Worm (Caenorhabditis elegans) whole organism, young adult: ENCODE results near the gene K02E11.3.
"Not testable (repeated sequence)": the region's sequence is repeated elsewhere in the genome, so short reads cannot be mapped to it uniquely, and the experiment has no call there.

Source experiments
- B0019.2 ChIP-seq: fragments of 200-800 bp; sonication (Bioruptor generic); conservative IDR thresholded peaks from 2 replicates; pipeline ENCODE4 v1.3.6; 2022; ENCODE audit warnings: missing genetic modification reagents, missing genetic modification characterization, missing compliant biosample characterization
- B0035.1 ChIP-seq: sonication (generic microtip); optimal IDR thresholded peaks from 2 replicates; lab custom pipeline; 2016; ENCODE audit warnings: missing genetic modification characterization, mild to moderate bottlenecking, missing compliant biosample characterization, missing genotype, missing genetic modification reagents
- B0336.3 ChIP-seq: fragments of 200-800 bp; sonication (Bioruptor generic); IDR thresholded peaks from 2 replicates; pipeline ENCODE4 v1.3.6; 2022; ENCODE audit warnings: missing genetic modification characterization, missing compliant biosample characterization
- C06A6.2 ChIP-seq: fragments of 200-800 bp; sonication (Bioruptor generic); conservative IDR thresholded peaks from 2 replicates; pipeline ENCODE4 v1.3.6; 2022; ENCODE audit warnings: missing genetic modification characterization, missing compliant biosample characterization
- D2030.7 ChIP-seq: fragments of 200-800 bp; sonication (Bioruptor generic); IDR thresholded peaks from 2 replicates; pipeline ENCODE4 v1.3.6; 2022; ENCODE audit warnings: missing genetic modification reagents, missing genetic modification characterization, missing compliant biosample characterization
- F10E7.11 ChIP-seq: sonication (generic microtip); optimal IDR thresholded peaks from 2 replicates; lab custom pipeline; 2017; ENCODE audit warnings: mild to moderate bottlenecking, missing genetic modification characterization, moderate library complexity, missing compliant biosample characterization
- F33H1.4 ChIP-seq: fragments of 200-800 bp; sonication (Bioruptor generic); IDR thresholded peaks from 2 replicates; pipeline ENCODE4 v1.3.6; 2022; ENCODE audit warnings: missing genetic modification reagents, missing genetic modification characterization, missing compliant biosample characterization
- F39B2.1 ChIP-seq: fragments of 200-800 bp; sonication (Bioruptor generic); IDR thresholded peaks from 2 replicates; pipeline ENCODE4 v1.3.6; 2022; ENCODE audit warnings: missing genetic modification reagents, missing genetic modification characterization, missing compliant biosample characterization
- F49E8.2 ChIP-seq: sonication (generic microtip); optimal IDR thresholded peaks from 3 replicates; lab custom pipeline; 2017; ENCODE audit warnings: missing genetic modification characterization, mild to moderate bottlenecking, missing compliant biosample characterization, antibody characterized with exemption, moderate library complexity; ENCODE audit not compliant: insufficient read depth
- F52B5.7 ChIP-seq: sonication (generic microtip); optimal IDR thresholded peaks from 2 replicates; lab custom pipeline; 2016; ENCODE audit warnings: mild to moderate bottlenecking, missing genetic modification characterization, missing compliant biosample characterization
- T07F8.4 ChIP-seq: sonication (generic microtip); optimal IDR thresholded peaks from 2 replicates; lab custom pipeline; 2016; ENCODE audit warnings: mild to moderate bottlenecking, missing genetic modification characterization, moderate library complexity, missing compliant biosample characterization
- Y53F4B.3 ChIP-seq: fragments of 200-800 bp; sonication (Bioruptor generic); IDR thresholded peaks from 2 replicates; pipeline ENCODE4 v1.3.6; 2022; ENCODE audit warnings: missing genetic modification reagents, missing genetic modification characterization, missing compliant biosample characterization
- atf-7 ChIP-seq: sonication (generic microtip); optimal IDR thresholded peaks from 2 replicates; lab custom pipeline; 2017; ENCODE audit warnings: mild to moderate bottlenecking, missing genetic modification characterization, missing compliant biosample characterization
- attf-5 ChIP-seq: fragments of 200-800 bp; sonication (Bioruptor generic); optimal IDR thresholded peaks from 2 replicates; lab custom pipeline; 2018; ENCODE audit warnings: mild to moderate bottlenecking, missing genetic modification characterization, missing compliant biosample characterization
- attf-6 ChIP-seq: fragments of 200-800 bp; sonication (Bioruptor generic); IDR thresholded peaks from 2 replicates; pipeline ENCODE4 v1.3.6; 2022; ENCODE audit warnings: missing genetic modification reagents, missing genetic modification characterization, missing compliant biosample characterization
- cebp-2 ChIP-seq: fragments of 200-800 bp; sonication (Bioruptor generic); IDR thresholded peaks from 2 replicates; pipeline ENCODE4 v1.3.6; 2022; ENCODE audit warnings: missing genetic modification characterization, missing compliant biosample characterization
- egl-18 ChIP-seq: fragments of 200-800 bp; sonication (Bioruptor generic); IDR thresholded peaks from 2 replicates; pipeline ENCODE4 v1.3.6; 2022; ENCODE audit warnings: missing genetic modification reagents, missing genetic modification characterization, missing compliant biosample characterization
- egl-44 ChIP-seq: fragments of 200-800 bp; sonication (Bioruptor generic); IDR thresholded peaks from 2 replicates; pipeline ENCODE4 v1.3.6; 2022; ENCODE audit warnings: missing genetic modification reagents, missing genetic modification characterization, missing compliant biosample characterization
- fkh-3 ChIP-seq: sonication (generic microtip); optimal IDR thresholded peaks from 2 replicates; lab custom pipeline; 2016; ENCODE audit warnings: mild to moderate bottlenecking, missing genetic modification characterization, missing compliant biosample characterization
- him-1 ChIP-seq: sonication (generic microtip); optimal IDR thresholded peaks from 2 replicates; lab custom pipeline; 2016; ENCODE audit warnings: missing genotype, missing genetic modification reagents, missing genetic modification characterization, missing compliant biosample characterization
- hsf-1 ChIP-seq: fragments of 200-800 bp; sonication (Bioruptor generic); IDR thresholded peaks from 2 replicates; pipeline ENCODE4 v1.3.6; 2022; ENCODE audit warnings: missing genetic modification reagents, missing genetic modification characterization, missing compliant biosample characterization
- let-526 ChIP-seq: fragments of 200-800 bp; sonication (Bioruptor generic); IDR thresholded peaks from 2 replicates; pipeline ENCODE4 v1.3.6; 2022; ENCODE audit warnings: missing genetic modification reagents, missing genetic modification characterization, missing compliant biosample characterization
- lin-26 ChIP-seq: fragments of 200-800 bp; sonication (Bioruptor generic); IDR thresholded peaks from 2 replicates; pipeline ENCODE4 v1.3.6; 2022; ENCODE audit warnings: missing genetic modification reagents, missing genetic modification characterization, missing compliant biosample characterization
- lsl-1 ChIP-seq: fragments of 200-800 bp; sonication (Bioruptor generic); optimal IDR thresholded peaks from 2 replicates; lab custom pipeline; 2018; ENCODE audit warnings: mild to moderate bottlenecking, missing genetic modification characterization, moderate library complexity, missing compliant biosample characterization
- madf-3 ChIP-seq: fragments of 200-800 bp; sonication (Bioruptor generic); IDR thresholded peaks from 2 replicates; pipeline ENCODE4 v1.3.6; 2022; ENCODE audit warnings: missing genetic modification reagents, missing genetic modification characterization, missing compliant biosample characterization
- madf-6 ChIP-seq: fragments of 200-800 bp; sonication (Bioruptor generic); IDR thresholded peaks from 2 replicates; pipeline ENCODE4 v1.3.6; 2022; ENCODE audit warnings: missing genetic modification reagents, missing genetic modification characterization, missing compliant biosample characterization
- mcd-1 ChIP-seq: fragments of 200-800 bp; sonication (Bioruptor generic); IDR thresholded peaks from 2 replicates; pipeline ENCODE4 v1.3.6; 2022; ENCODE audit warnings: missing genetic modification reagents, missing genetic modification characterization, missing compliant biosample characterization
- snpc-1.1 ChIP-seq: sonication (generic microtip); optimal IDR thresholded peaks from 2 replicates; lab custom pipeline; 2017; ENCODE audit warnings: missing genetic modification characterization, mild to moderate bottlenecking, missing compliant biosample characterization, antibody characterized with exemption, moderate library complexity, missing genotype, missing genetic modification reagents; ENCODE audit not compliant: insufficient read depth
- snpc-1.3 ChIP-seq: sonication (generic microtip); optimal IDR thresholded peaks from 2 replicates; lab custom pipeline; 2017; ENCODE audit warnings: missing genetic modification characterization, mild to moderate bottlenecking, missing compliant biosample characterization, antibody characterized with exemption, moderate library complexity, missing genotype, missing genetic modification reagents; ENCODE audit not compliant: insufficient read depth
- snpc-3.4 ChIP-seq: sonication (generic microtip); optimal IDR thresholded peaks from 2 replicates; lab custom pipeline; 2017; ENCODE audit warnings: missing genetic modification characterization, mild to moderate bottlenecking, missing compliant biosample characterization, antibody characterized with exemption, moderate library complexity, missing genotype, missing genetic modification reagents
- snpc-4 ChIP-seq, 5 experiments: fragments of 150-350 bp in 1 of 5; sonication (generic microtip) in 4 of 5; optimal IDR thresholded peaks; 2 replicates each; lab custom pipeline; 2014 to 2018; ENCODE audit warnings: missing genetic modification characterization in 5 of 5, missing biosample characterization in 3 of 5, antibody characterized with exemption in 2 of 5, mild to moderate bottlenecking in 2 of 5, missing compliant biosample characterization in 2 of 5, missing genotype in 2 of 5, moderate library complexity in 2 of 5, missing genetic modification reagents in 1 of 5
- tbp1 ChIP-seq: fragments of 200-800 bp; sonication (Bioruptor generic); optimal IDR thresholded peaks from 2 replicates; lab custom pipeline; 2018; ENCODE audit warnings: mild to moderate bottlenecking, missing genetic modification characterization, missing compliant biosample characterization
- tlf-1 ChIP-seq: fragments of 200-800 bp; sonication (Bioruptor generic); optimal IDR thresholded peaks from 2 replicates; lab custom pipeline; 2018; ENCODE audit warnings: mild to moderate bottlenecking, missing genetic modification characterization, missing compliant biosample characterization
- unc-62 ChIP-seq: fragments of 150-350 bp; optimal IDR thresholded peaks from 2 replicates; lab custom pipeline; 2014; ENCODE audit warnings: missing biosample characterization, missing genetic modification reagents, missing genetic modification characterization
- ztf-26 ChIP-seq: sonication (generic microtip); optimal IDR thresholded peaks from 2 replicates; lab custom pipeline; 2017; ENCODE audit warnings: missing genetic modification characterization, missing compliant biosample characterization

K02E11.3 gene

DNA sequence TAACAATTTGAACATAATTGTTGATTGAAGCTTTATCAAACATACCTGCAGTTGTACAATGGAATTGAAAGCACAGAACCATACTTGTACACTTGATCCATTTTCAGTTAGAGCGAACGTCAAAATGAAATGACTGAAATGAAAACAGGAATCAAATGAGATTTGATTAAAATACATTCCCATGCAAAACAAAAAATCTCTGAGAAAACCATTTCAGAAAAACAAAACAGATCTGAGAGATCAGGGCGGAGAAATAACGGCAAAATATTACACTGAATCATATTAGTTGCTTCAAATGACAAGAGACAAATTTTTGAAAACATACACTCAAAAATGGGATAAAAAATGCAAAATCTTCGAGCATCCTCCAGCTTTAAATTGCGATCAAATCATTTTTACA, 33.1 kb upstream of the K02E11.3 start, which contains the start of gene srt-33:
Gene srt-33 (minus strand): TSS at position 101 of the 400 bp plus-strand sequence.
- TF ChIP-seq tlf-1 (GFP tag; lab: Kevin White, UChicago) (no peak), F52B5.7 (no peak), ztf-26 (tag; lab: Kevin White, UChicago) (no peak), egl-18 (GFP tag; lab: Robert Waterston, UW) (no peak), cebp-2 (GFP tag; lab: Robert Waterston, UW) (no peak), T07F8.4 (no peak), F49E8.2 (tag; lab: Kevin White, UChicago) (no peak), madf-3 (no peak), unc-62 (GFP tag; lab: Kevin White, UChicago) (no peak), F10E7.11 (no peak), B0336.3 (GFP tag; lab: Robert Waterston, UW) (no peak), F39B2.1 (no peak), atf-7 (tag; lab: Kevin White, UChicago) (no peak), C06A6.2 (GFP tag; lab: Robert Waterston, UW) (no peak), snpc-3.4 (tag; lab: Kevin White, UChicago) (no peak), fkh-3 (tag; lab: Kevin White, UChicago) (no peak), egl-44 (no peak), B0035.1 (tag; lab: Kevin White, UChicago) (no peak)
- TF ChIP-seq, all 124 proteins: peak for 0

DNA sequence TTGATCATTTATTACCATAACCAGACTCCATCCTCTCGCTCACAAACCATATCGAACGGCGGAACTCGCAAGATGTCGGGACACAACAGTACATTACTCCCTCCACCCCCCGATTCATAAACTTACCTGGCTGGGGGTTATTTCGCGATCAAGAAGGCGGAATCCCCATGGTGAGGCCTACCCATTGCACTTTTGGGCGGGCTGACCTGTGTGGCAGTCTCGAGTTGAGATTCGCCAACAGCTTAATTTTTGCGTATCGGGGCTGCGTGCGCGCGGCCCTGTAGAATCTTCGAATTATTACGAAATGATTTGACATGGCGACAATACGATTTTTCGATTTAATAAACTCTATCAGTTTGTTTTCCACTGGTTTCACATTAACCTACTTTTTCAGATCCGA, 30.8 kb upstream of the K02E11.3 start:
- TF ChIP-seq D2030.7: peak; percentile 48
- peak; percentile 87 for TF ChIP-seq him-1 (tag; lab: Kevin White, UChicago)
- peak; percentile 55 for TF ChIP-seq madf-6 (GFP tag; lab: Robert Waterston, UW)
- TF ChIP-seq tbp1 (GFP tag; lab: Kevin White, UChicago): peak; percentile 51
- TF ChIP-seq B0019.2 (GFP tag; lab: Robert Waterston, UW): 0 out of 2 replicates have a peak, but pooled peaks have one; percentile 19
- TF ChIP-seq F33H1.4: peak; percentile 25; the same call in 1 of the 2 replicates
- peak; percentile 53; the same call in 1 of the 2 replicates for TF ChIP-seq lin-26 (GFP tag; lab: Robert Waterston, UW)
- TF ChIP-seq snpc-1.1: peak; percentile 90
- TF ChIP-seq lsl-1 (GFP tag; lab: Kevin White, UChicago): peak; percentile 19
- peak; percentile 87; the same call in 1 of the 2 replicates for TF ChIP-seq attf-6 (GFP tag; lab: Robert Waterston, UW)
- peak; percentile 52 for TF ChIP-seq mcd-1 (GFP tag; lab: Robert Waterston, UW)
- TF ChIP-seq snpc-1.3 (tag; lab: Kevin White, UChicago): peak; percentile 43
- 0 out of 2 replicates have a peak, but pooled peaks have one; percentile 23 for TF ChIP-seq hsf-1
- TF ChIP-seq snpc-4 (GFP tag; optimal IDR thresholded peaks at IDR 0.05; lab: Kevin White, UChicago): peak; percentile 78
- peak; percentile 68 to 93 (median 85) for TF ChIP-seq snpc-4 (tag; optimal IDR thresholded peaks at IDR 0.05; lab: Kevin White, UChicago)

DNA sequence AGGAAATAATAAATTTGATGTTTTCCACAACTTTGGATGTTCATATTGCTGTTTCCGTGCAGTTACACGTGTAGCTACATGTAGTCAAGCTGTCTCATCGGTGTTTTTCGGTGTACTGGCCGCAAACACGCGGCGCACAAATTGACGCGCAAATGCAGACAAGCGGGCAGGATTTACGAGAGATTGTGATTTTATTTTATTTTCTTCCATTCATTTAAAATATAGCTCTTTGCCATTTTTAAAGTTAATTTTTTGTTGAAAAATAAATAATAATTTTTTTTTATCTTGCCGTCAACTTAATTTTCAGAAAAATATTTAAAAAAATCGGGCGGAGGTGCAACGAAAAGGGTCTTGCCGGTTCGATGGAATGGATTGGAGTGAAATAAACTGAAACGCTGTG, 27.6 kb upstream of the K02E11.3 start, which contains the start of gene F40G12.7:
Gene F40G12.7 (plus strand): TSS at position 301 of the 400 bp plus-strand sequence.
- TF ChIP-seq let-526; attf-5 (GFP tag; lab: Kevin White, UChicago); Y53F4B.3 (GFP tag; lab: Robert Waterston, UW): not testable (repeated sequence)
